Worm (Caenorhabditis elegans) whole organism, L2 larva: ENCODE data around the gene srw-107.

Source experiments
- blmp-1 ChIP-seq: sonication (generic microtip); optimal IDR thresholded peaks from 2 replicates; lab custom pipeline; 2017; ENCODE audit warnings: missing genetic modification characterization, mild to moderate bottlenecking, missing compliant biosample characterization, antibody characterized with exemption, moderate library complexity; ENCODE audit not compliant: insufficient read depth
- ceh-82 ChIP-seq: fragments of 150-350 bp; optimal IDR thresholded peaks from 2 replicates; lab custom pipeline; 2014; ENCODE audit warnings: missing biosample characterization, missing genetic modification characterization
- mab-5 ChIP-seq: fragments of 150-350 bp; optimal IDR thresholded peaks from 2 replicates; lab custom pipeline; 2014; ENCODE audit warnings: missing biosample characterization, missing genetic modification characterization
- nhr-11 ChIP-seq: fragments of 150-350 bp; optimal IDR thresholded peaks from 2 replicates; lab custom pipeline; 2014; ENCODE audit warnings: missing biosample characterization, missing genetic modification characterization
- nhr-77 ChIP-seq: fragments of 150-350 bp; optimal IDR thresholded peaks from 2 replicates; lab custom pipeline; 2014; ENCODE audit warnings: missing biosample characterization, missing genetic modification characterization
- skn-1 ChIP-seq: sonication (generic microtip); optimal IDR thresholded peaks from 2 replicates; lab custom pipeline; 2017; ENCODE audit warnings: missing biosample characterization, missing genetic modification characterization

- TF ChIP-seq ceh-82 (no peak), nhr-11 (no peak), mab-5 (tag; lab: Kevin White, UChicago) (no peak), skn-1 (no peak), nhr-77 (tag; lab: Kevin White, UChicago) (no peak), blmp-1 (tag; lab: Kevin White, UChicago) (no peak)
These were observed 2.6 kb upstream of the srw-107 start, which contains the start of gene lipl-3 for ce11 chrV:524058-524457.
